Fruit fly (Drosophila melanogaster) whole organism, pupa: Measurements from ENCODE around the gene Pep.

Experiments
- CG10348 ChIP-seq: fragments of 200-800 bp; sonication (Bioruptor generic); IDR thresholded peaks from 2 replicates; pipeline ENCODE4 v1.3.6; 2022; ENCODE audit warnings: missing biosample characterization, missing genetic modification characterization
- CG12605 ChIP-seq: fragments of 200-800 bp; sonication (Bioruptor generic); IDR thresholded peaks from 2 replicates; pipeline ENCODE4 v1.3.6; 2022; ENCODE audit warnings: missing biosample characterization, missing genetic modification characterization
- CG13204 ChIP-seq: fragments of 200-800 bp; sonication (Bioruptor generic); optimal IDR thresholded peaks from 2 replicates; lab custom pipeline; 2018; ENCODE audit warnings: missing biosample characterization, mild to moderate bottlenecking, missing genetic modification characterization, moderate library complexity
- CG14655 ChIP-seq: fragments of 200-800 bp; sonication (Bioruptor generic); optimal IDR thresholded peaks from 3 replicates; lab custom pipeline; 2017; ENCODE audit warnings: mild to moderate bottlenecking, missing biosample characterization, missing genetic modification reagents, missing genetic modification characterization
- CG15710 ChIP-seq: fragments of 200-800 bp; sonication (Bioruptor generic); optimal IDR thresholded peaks from 2 replicates; lab custom pipeline; 2018; ENCODE audit warnings: missing biosample characterization, mild to moderate bottlenecking, missing genetic modification characterization, moderate library complexity
- CG17806 ChIP-seq: fragments of 200-800 bp; sonication (Bioruptor generic); optimal IDR thresholded peaks from 2 replicates; lab custom pipeline; 2018; ENCODE audit warnings: missing biosample characterization, mild to moderate bottlenecking, missing genetic modification characterization, moderate library complexity
- CG32121 ChIP-seq: fragments of 200-800 bp; sonication (Bioruptor generic); IDR thresholded peaks from 2 replicates; pipeline ENCODE4 v1.3.6; 2022; ENCODE audit warnings: missing biosample characterization, missing genetic modification characterization
- CG34367 ChIP-seq: fragments of 200-800 bp; sonication (Bioruptor generic); optimal IDR thresholded peaks from 2 replicates; lab custom pipeline; 2018; ENCODE audit warnings: missing biosample characterization, mild to moderate bottlenecking, missing genetic modification characterization
- CG4496 ChIP-seq: fragments of 200-800 bp; sonication (Bioruptor generic); IDR thresholded peaks from 3 replicates; pipeline ENCODE4 v1.3.6; 2022; ENCODE audit warnings: missing biosample characterization, missing genetic modification characterization
- CG8159 ChIP-seq: fragments of 200-800 bp; sonication (Bioruptor generic); optimal IDR thresholded peaks from 3 replicates; lab custom pipeline; 2018; ENCODE audit warnings: missing biosample characterization, mild to moderate bottlenecking, missing genetic modification characterization, moderate library complexity
- CG8301 ChIP-seq: fragments of 200-800 bp; sonication (Bioruptor generic); optimal IDR thresholded peaks from 2 replicates; lab custom pipeline; 2018; ENCODE audit warnings: missing biosample characterization, mild to moderate bottlenecking, missing genetic modification characterization
- CG9948 ChIP-seq: fragments of 200-800 bp; sonication (Bioruptor generic); optimal IDR thresholded peaks from 2 replicates; lab custom pipeline; 2018; ENCODE audit warnings: missing biosample characterization, mild to moderate bottlenecking, missing genetic modification characterization, moderate library complexity
- D1 ChIP-seq: fragments of 200-800 bp; sonication (Bioruptor generic); optimal IDR thresholded peaks from 2 replicates; lab custom pipeline; 2018; ENCODE audit warnings: missing biosample characterization, mild to moderate bottlenecking, missing genetic modification characterization, moderate library complexity
- EcR ChIP-seq: fragments of 200-800 bp; sonication (Bioruptor generic); optimal IDR thresholded peaks from 3 replicates; lab custom pipeline; 2019; ENCODE audit warnings: missing biosample characterization, missing genetic modification characterization, mild to moderate bottlenecking, moderate library complexity, missing genetic modification reagents
- Ets98B ChIP-seq: fragments of 200-800 bp; sonication (Bioruptor generic); IDR thresholded peaks from 2 replicates; pipeline ENCODE4 v1.3.6; 2022; ENCODE audit warnings: missing biosample characterization, missing genetic modification characterization
- Pif1A ChIP-seq: fragments of 200-800 bp; sonication (Bioruptor generic); optimal IDR thresholded peaks from 3 replicates; lab custom pipeline; 2016; ENCODE audit warnings: missing biosample characterization, missing genetic modification characterization
- Pif1B ChIP-seq: fragments of 200-800 bp; sonication (Bioruptor generic); optimal IDR thresholded peaks from 3 replicates; lab custom pipeline; 2016; ENCODE audit warnings: missing biosample characterization, missing genetic modification characterization
- Snoo ChIP-seq: fragments of 200-800 bp; sonication (Bioruptor generic); optimal IDR thresholded peaks from 3 replicates; lab custom pipeline; 2017; ENCODE audit warnings: missing biosample characterization, mild to moderate bottlenecking, missing genetic modification characterization, inconsistent platforms
- fd96Ca ChIP-seq: fragments of 200-800 bp; sonication (Bioruptor generic); IDR thresholded peaks from 3 replicates; pipeline ENCODE4 v1.3.6; 2022; ENCODE audit warnings: missing biosample characterization, missing genetic modification characterization
- gl ChIP-seq: fragments of 200-800 bp; sonication (Bioruptor generic); optimal IDR thresholded peaks from 2 replicates; lab custom pipeline; 2018; ENCODE audit warnings: missing biosample characterization, mild to moderate bottlenecking, missing genetic modification characterization
- rn ChIP-seq: fragments of 200-800 bp; sonication (Bioruptor generic); IDR thresholded peaks from 2 replicates; pipeline ENCODE4 v1.3.6; 2022; ENCODE audit warnings: missing biosample characterization, missing genetic modification characterization

The Pep gene

DNA sequence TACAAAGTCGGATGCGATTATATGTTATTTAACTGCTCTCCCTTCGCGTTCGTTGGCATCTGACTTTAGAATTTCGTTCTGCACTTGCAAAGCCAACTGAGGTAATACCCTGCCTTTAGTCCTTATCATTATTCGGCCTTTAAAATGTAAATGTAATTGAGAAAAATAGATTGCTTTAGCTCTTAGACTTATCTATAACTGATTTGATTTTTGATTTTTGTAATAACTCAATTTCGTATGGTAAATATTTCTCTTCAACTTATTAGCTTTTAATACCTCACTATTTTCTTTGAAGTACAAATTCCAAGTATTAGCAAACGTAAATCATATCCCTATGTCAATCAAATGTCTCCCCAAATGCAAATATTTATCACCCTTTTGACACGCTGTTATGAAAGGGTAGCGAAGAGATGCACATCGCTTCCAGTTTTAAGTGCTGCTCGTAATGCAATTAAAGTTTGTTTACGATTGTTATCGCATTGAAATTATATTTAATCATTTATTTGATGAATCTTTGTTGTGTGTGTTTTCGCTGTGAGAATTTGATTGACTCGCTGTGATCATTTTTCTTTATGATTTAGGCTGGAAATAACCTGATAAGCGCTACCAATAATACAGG, 20.5 kb downstream of the Pep start:
- TF ChIP-seq CG8301 (tag; lab: Kevin White, UChicago) (no peak), Pif1A (no peak), CG14655 (GFP tag; lab: Kevin White, UChicago) (no peak), CG8159 (no peak), Pif1B (GFP tag; lab: Kevin White, UChicago) (no peak), EcR (GFP tag; lab: Kevin White, UChicago) (peak; percentile 67)

DNA sequence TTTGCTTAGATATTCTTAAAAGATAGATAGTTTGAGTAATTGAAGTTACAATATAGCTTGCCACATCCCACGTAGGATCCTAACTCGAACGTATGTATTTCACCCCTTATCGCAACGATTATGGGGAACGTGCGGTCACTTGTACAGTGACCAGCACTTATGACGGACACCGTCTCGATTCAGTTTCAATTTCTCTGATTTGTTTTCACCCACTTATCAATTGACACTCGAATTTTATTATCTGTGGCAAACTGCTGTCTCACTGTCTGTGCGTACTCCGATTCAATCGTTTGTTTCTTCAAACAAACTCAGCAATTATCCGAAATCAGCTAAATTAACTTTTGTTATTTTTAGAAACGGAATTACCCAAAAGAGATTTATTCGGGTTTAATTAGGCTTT, 21.9 kb downstream of the Pep start:
- TF ChIP-seq CG13204 (GFP tag; lab: Kevin White, UChicago) (no peak), CG8159 (no peak), fd96Ca (no peak), Snoo (no peak)

DNA sequence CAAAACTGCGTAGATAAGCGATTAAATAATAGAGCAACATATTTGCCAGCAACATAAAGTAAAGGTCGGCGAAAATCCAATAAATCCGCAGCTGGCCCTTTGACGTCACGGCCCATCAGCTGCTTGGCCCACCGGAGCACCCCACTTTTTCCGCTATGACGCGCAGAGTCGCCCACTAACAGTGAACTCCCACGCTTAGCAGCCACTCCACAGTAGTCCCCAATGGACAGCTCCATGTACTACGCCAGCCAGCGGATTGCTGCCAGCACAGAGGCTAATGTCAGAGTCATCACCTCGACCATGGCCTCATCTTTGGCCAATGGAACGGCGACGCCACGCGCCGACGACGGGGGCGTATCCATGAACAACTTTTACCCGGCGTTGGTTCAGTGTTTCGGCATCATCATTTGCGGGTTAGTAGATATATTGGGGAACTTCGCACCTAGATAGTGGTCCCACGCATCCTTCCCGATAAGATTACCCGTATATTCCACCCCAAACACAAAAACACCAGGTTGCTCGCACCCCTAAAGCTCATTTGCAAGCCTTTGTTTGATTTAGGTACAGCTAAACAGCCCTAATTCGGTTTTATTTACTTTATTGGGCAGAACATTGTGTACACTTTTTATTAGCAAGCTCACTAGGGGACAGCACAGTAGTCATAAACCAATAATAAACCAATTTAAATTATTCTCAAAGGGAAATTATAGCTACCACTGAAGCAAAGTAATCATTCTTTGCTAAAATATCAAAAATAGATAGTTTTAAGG, 22.6 kb downstream of the Pep start:
- TF ChIP-seq CG17806 (tag; lab: Kevin White, UChicago) (no peak), Pif1A (no peak), Snoo (no peak), CG4496 (GFP tag; lab: Robert Waterston, UW) (no peak), fd96Ca (no peak), CG8301 (tag; lab: Kevin White, UChicago) (no peak), CG34367 (tag; lab: Kevin White, UChicago) (no peak), CG15710 (no peak), Ets98B (GFP tag; lab: Robert Waterston, UW) (no peak)

DNA sequence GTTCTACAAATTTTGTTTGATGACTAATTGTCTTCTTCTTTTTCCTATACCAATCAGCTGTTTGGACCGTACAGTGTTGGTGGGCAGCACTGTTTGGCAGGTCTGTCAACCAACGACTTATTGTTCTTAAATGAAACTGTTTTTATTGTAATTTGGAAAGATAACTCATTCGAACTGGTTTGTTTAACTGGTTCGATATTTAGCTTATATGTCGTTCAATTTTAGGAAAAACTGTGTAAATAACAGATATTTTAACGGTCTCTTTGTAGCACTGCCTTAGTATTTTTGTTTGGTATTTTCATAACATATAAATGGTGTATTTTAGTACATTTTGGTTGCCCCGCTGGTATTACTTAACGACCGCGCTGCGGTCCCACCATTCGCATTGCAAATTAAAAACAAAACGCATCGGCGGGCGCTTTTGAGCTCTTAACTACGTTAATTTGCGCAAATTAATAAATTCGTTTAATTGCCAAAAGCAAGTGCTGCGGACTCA, 23.3 kb downstream of the Pep start, which contains the start of the genes Vps60 and anchor:
Gene Vps60 (minus strand): TSS at position 175 of the 496 bp plus-strand sequence.
Gene anchor (plus strand): TSS at position 374 of the 496 bp plus-strand sequence.
- TF ChIP-seq rn (no peak), CG10348 (GFP tag; lab: Robert Waterston, UW) (no peak), CG8301 (tag; lab: Kevin White, UChicago) (no peak), CG34367 (tag; lab: Kevin White, UChicago) (no peak), EcR (GFP tag; lab: Kevin White, UChicago) (peak; percentile 41), CG12605 (0 out of 2 replicates have a peak, but pooled peaks have one; percentile 15), fd96Ca (no peak), Snoo (peak; percentile 43), Pif1B (GFP tag; lab: Kevin White, UChicago) (peak; percentile 32), Ets98B (GFP tag; lab: Robert Waterston, UW) (no peak), gl (tag; lab: Kevin White, UChicago) (no peak), Pif1A (no peak), CG4496 (GFP tag; lab: Robert Waterston, UW) (no peak; the same call in 2 of the 3 replicates), CG17806 (tag; lab: Kevin White, UChicago) (peak; percentile 11), CG14655 (GFP tag; lab: Kevin White, UChicago) (no peak), CG9948 (tag; lab: Kevin White, UChicago) (no peak), CG13204 (GFP tag; lab: Kevin White, UChicago) (no peak), CG8159 (peak; percentile 19), CG32121 (GFP tag; lab: Robert Waterston, UW) (peak; percentile 10; the same call in 1 of the 2 replicates), CG15710 (peak; percentile 24), D1 (no peak)

dm6 chr3L:17619209-17619705, 25.6 kb downstream of the Pep start, which contains the start of gene Eip74EF:
Eip74EF (minus strand) TSS chr3L:17619325.
- TF ChIP-seq CG10348 (GFP tag; lab: Robert Waterston, UW) (no peak), CG34367 (tag; lab: Kevin White, UChicago) (peak; percentile 28), Pif1A (peak; percentile 54), CG15710 (peak; percentile 53), CG8159 (peak; percentile 33), fd96Ca (no peak; the same call in 2 of the 3 replicates), Pif1B (GFP tag; lab: Kevin White, UChicago) (peak; percentile 72), Snoo (peak; percentile 61), CG17806 (tag; lab: Kevin White, UChicago) (peak; percentile 46), Ets98B (GFP tag; lab: Robert Waterston, UW) (peak; percentile 85; the same call in 1 of the 2 replicates), gl (tag; lab: Kevin White, UChicago) (peak; percentile 42), D1 (peak; percentile 59), CG8301 (tag; lab: Kevin White, UChicago) (peak; percentile 69), CG9948 (tag; lab: Kevin White, UChicago) (peak; percentile 36), CG12605 (peak; percentile 85), CG32121 (GFP tag; lab: Robert Waterston, UW) (peak; percentile 78), CG13204 (GFP tag; lab: Kevin White, UChicago) (peak; percentile 87), CG4496 (GFP tag; lab: Robert Waterston, UW) (peak; percentile 88), EcR (GFP tag; lab: Kevin White, UChicago) (peak; percentile 87), CG14655 (GFP tag; lab: Kevin White, UChicago) (peak; percentile 60), rn (peak; percentile 58)
